Worm (Caenorhabditis elegans): ENCODE data around the gene C40A11.6.
A peak's percentile ranks its signal among the peaks of the same experiment; 100 is the strongest.

The C40A11.6 gene

DNA sequence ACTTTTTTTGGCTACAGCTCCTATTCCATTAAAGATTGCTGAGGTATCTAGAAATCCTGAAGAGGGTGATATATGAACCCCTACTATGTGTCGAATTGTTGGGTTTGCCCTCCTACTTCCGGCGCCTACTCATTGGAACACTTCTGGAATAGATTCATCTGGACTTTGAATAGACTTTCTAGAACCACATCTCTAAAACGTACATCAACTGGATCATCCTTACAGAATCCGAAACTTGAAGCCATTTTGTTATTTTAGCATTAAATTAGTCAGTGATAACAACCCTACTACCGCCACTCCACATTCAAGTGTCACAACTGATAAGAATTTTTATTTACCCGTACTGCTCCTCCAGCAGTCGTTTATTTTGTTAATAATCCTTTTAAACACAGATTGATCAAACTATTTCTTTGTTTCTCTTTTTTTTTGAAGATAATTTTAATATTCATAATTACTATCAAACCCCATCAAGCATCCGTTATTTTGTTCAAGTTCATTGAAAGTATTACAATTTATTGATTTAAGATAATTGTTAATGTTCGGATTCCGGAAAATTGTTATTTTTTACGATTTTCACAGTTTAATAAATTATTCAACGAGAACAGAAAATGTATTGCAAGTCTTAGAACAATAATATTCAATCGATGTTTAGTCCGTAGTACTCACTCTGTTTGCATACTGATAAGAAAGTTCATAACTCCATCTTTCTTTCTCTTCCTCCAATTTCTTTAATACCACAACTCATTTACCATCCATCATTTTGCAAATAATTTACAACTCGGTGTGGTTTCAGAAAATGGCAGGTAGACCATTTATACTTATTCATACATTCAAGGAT is 46.1 kb downstream of the C40A11.6 start, which contains the start of gene math-42:
Gene math-42 (plus strand): TSS at position 788 of the 838 bp plus-strand sequence.
- no peak for TF ChIP-seq egl-27 (tag; optimal IDR thresholded peaks at IDR 0.05)
- TF ChIP-seq fos-1 (tag; optimal IDR thresholded peaks at IDR 0.05): peak; percentile 76

DNA sequence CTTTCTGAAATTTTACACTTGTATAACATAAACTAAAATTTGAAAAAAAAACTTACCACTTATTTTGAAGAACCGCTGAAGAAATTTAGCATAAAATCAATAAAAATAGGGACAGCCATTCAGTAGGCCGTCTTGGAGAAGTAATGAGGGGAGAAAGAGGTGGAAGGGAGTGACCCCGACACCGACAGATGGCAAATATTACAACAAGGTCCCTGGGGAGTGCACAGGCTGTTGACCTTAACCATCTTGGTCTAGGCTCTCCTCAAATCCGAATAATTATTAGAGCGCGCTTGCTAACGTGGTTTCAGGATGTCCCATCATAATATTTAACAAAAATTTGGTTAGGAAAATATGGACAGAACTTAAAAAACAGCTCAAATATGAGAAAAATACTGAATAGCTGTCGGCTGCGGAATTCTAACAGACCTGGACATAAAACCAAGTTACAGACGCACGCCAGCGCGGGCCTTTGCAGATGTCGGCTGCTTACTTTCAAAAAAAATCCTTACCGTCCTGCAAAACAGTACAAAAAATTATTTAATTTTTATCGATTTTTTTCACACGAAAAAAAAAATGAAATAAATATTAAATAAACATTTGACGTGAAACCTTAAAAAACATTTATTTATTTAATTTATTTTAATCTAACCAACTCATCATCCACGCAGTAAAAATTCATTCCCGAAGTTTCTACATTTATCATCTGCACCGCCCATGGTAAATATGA is 50.4 kb downstream of the C40A11.6 start, which contains the start of gene T16A1.2:
Gene T16A1.2 (plus strand): TSS at position 677 of the 727 bp plus-strand sequence.
- TF ChIP-seq fos-1 (tag; optimal IDR thresholded peaks at IDR 0.05) (no peak), nhr-12 (tag; optimal IDR thresholded peaks at IDR 0.05) (no peak), mdl-1 (tag; optimal IDR thresholded peaks at IDR 0.05) (no peak)

Measured in whole organism, L2 larva.